Worm (Caenorhabditis elegans): ENCODE results near the gene hpo-7.

The hpo-7 gene

ce11 chrII:2152455-2152854 is 17.0 kb upstream of the hpo-7 start:
- TF ChIP-seq sea-1 (GFP tag; conservative IDR thresholded peaks at IDR 0.05) (no peak), tbx-37 (GFP tag; conservative IDR thresholded peaks at IDR 0.05) (no peak), scrt-1 (GFP tag; IDR thresholded peaks at IDR 0.05) (no peak), aly-1 (tag; optimal IDR thresholded peaks at IDR 0.05) (no peak), pes-1 (GFP tag; IDR thresholded peaks at IDR 0.05) (no peak), ceh-13 (GFP tag; optimal IDR thresholded peaks at IDR 0.05) (no peak), tra-4 (tag; optimal IDR thresholded peaks at IDR 0.05) (no peak), ama-1 (optimal IDR thresholded peaks at IDR 0.05) (no peak), flt-1 (GFP tag; IDR thresholded peaks at IDR 0.05) (no peak), F13C5.2 (tag; optimal IDR thresholded peaks at IDR 0.05) (no peak), hnd-1 (tag; optimal IDR thresholded peaks at IDR 0.05) (no peak), tbx-11 (GFP tag; IDR thresholded peaks at IDR 0.05) (no peak), hmbx-1 (tag; optimal IDR thresholded peaks at IDR 0.05) (no peak), ets-7 (tag; optimal IDR thresholded peaks at IDR 0.05) (no peak)

ce11 chrII:2150485-2150985 is 15.0 kb upstream of the hpo-7 start, which contains the start of the genes C40A11.7 and C40A11.8:
Gene C40A11.7, minus strand, starts transcription at chrII:2150585.
Gene C40A11.8, minus strand, starts transcription at chrII:2150935.
- TF ChIP-seq ama-1 (optimal IDR thresholded peaks at IDR 0.05), result no peak
- no peak for TF ChIP-seq scrt-1 (GFP tag; IDR thresholded peaks at IDR 0.05)
- no peak for TF ChIP-seq pes-1 (GFP tag; IDR thresholded peaks at IDR 0.05)

- TF ChIP-seq tbx-11 (GFP tag; IDR thresholded peaks at IDR 0.05) (no peak), ceh-13 (GFP tag; optimal IDR thresholded peaks at IDR 0.05) (no peak), tbx-37 (GFP tag; conservative IDR thresholded peaks at IDR 0.05) (no peak)
These were observed 11.4 kb upstream of the hpo-7 start, which contains the start of gene C40A11.2 for ce11 chrII:2146900-2147375. Gene C40A11.2, plus strand, starts transcription at chrII:2146950.

- TF ChIP-seq scrt-1 (GFP tag; IDR thresholded peaks at IDR 0.05), result no peak
- TF ChIP-seq sea-1 (GFP tag; conservative IDR thresholded peaks at IDR 0.05), result no peak
- TF ChIP-seq hmbx-1 (tag; optimal IDR thresholded peaks at IDR 0.05), result no peak
- TF ChIP-seq ceh-36 (tag; optimal IDR thresholded peaks at IDR 0.05), result no peak
- no peak for TF ChIP-seq ama-1 (optimal IDR thresholded peaks at IDR 0.05)
- no peak for TF ChIP-seq aly-1 (tag; optimal IDR thresholded peaks at IDR 0.05)
- no peak for TF ChIP-seq B0310.2 (tag; optimal IDR thresholded peaks at IDR 0.05)
- TF ChIP-seq tbx-37 (GFP tag; conservative IDR thresholded peaks at IDR 0.05), result no peak
- no peak for TF ChIP-seq F13C5.2 (tag; optimal IDR thresholded peaks at IDR 0.05)
- no peak for TF ChIP-seq tra-4 (tag; optimal IDR thresholded peaks at IDR 0.05)
- no peak for TF ChIP-seq ets-7 (tag; optimal IDR thresholded peaks at IDR 0.05)
- no peak for TF ChIP-seq ceh-13 (GFP tag; optimal IDR thresholded peaks at IDR 0.05)
- TF ChIP-seq hnd-1 (tag; optimal IDR thresholded peaks at IDR 0.05), result no peak
- TF ChIP-seq hmg-4 (GFP tag; optimal IDR thresholded peaks at IDR 0.05), result no peak
- no peak for TF ChIP-seq tbx-11 (GFP tag; IDR thresholded peaks at IDR 0.05)
- TF ChIP-seq flt-1 (GFP tag; IDR thresholded peaks at IDR 0.05), result no peak
- TF ChIP-seq pes-1 (GFP tag; IDR thresholded peaks at IDR 0.05), result no peak
These were observed 10.1 kb upstream of the hpo-7 start, which contains the start of gene C40A11.6 for ce11 chrII:2145566-2145965. Gene C40A11.6, minus strand, starts transcription at chrII:2145666.

ce11 chrII:2140817-2141216 is 5.3 kb upstream of the hpo-7 start, which contains the start of gene C40A11.3:
Gene C40A11.3, plus strand, starts transcription at chrII:2141117.
- TF ChIP-seq tbx-11 (GFP tag; IDR thresholded peaks at IDR 0.05) (no peak), ama-1 (optimal IDR thresholded peaks at IDR 0.05) (no peak), hmbx-1 (tag; optimal IDR thresholded peaks at IDR 0.05) (no peak), tbx-37 (GFP tag; conservative IDR thresholded peaks at IDR 0.05) (no peak), ceh-36 (tag; optimal IDR thresholded peaks at IDR 0.05) (no peak), scrt-1 (GFP tag; IDR thresholded peaks at IDR 0.05) (no peak), ceh-13 (GFP tag; optimal IDR thresholded peaks at IDR 0.05) (no peak), ets-7 (tag; optimal IDR thresholded peaks at IDR 0.05) (no peak)

- TF ChIP-seq tra-4 (tag; optimal IDR thresholded peaks at IDR 0.05), result no peak
- TF ChIP-seq flt-1 (GFP tag; IDR thresholded peaks at IDR 0.05), result no peak
- no peak for TF ChIP-seq tbx-11 (GFP tag; IDR thresholded peaks at IDR 0.05)
These were observed 3.4 kb upstream of the hpo-7 start for ce11 chrII:2138901-2139300.

ce11 chrII:2137235-2137634 is 1.7 kb upstream of the hpo-7 start, which contains the start of gene C40A11.4:
Gene C40A11.4, plus strand, starts transcription at chrII:2137422.
- TF ChIP-seq ama-1 (optimal IDR thresholded peaks at IDR 0.05), result no peak

- no peak for TF ChIP-seq ceh-36 (tag; optimal IDR thresholded peaks at IDR 0.05)
- TF ChIP-seq ceh-13 (GFP tag; optimal IDR thresholded peaks at IDR 0.05), result no peak
These were observed 4.7 kb downstream of the hpo-7 start, which contains the start of gene sdz-28 for ce11 chrII:2130770-2131169. Gene sdz-28, plus strand, starts transcription at chrII:2131070.

- TF ChIP-seq F13C5.2 (tag; optimal IDR thresholded peaks at IDR 0.05) (no peak), aly-1 (tag; optimal IDR thresholded peaks at IDR 0.05) (no peak), tra-4 (tag; optimal IDR thresholded peaks at IDR 0.05) (no peak), scrt-1 (GFP tag; IDR thresholded peaks at IDR 0.05) (no peak)
These were observed 12.7 kb downstream of the hpo-7 start for ce11 chrII:2122762-2123161.
